Fruit fly (Drosophila melanogaster) whole organism: ENCODE data around the gene CG4069.

ENCODE experiments used
- CG8478 ChIP-seq: fragments of >200 bp; optimal IDR thresholded peaks from 2 replicates; lab custom pipeline; 2018; ENCODE audit warnings: inconsistent platforms
- Dll ChIP-seq: fragments of >200 bp; optimal IDR thresholded peaks from 2 replicates; lab custom pipeline; 2017
- EcR ChIP-seq, 2 experiments: fragments of >200 bp; optimal IDR thresholded peaks; 2 replicates each; lab custom pipeline; 2017; ENCODE audit warnings: missing biosample characterization in 2 of 2, missing genetic modification characterization in 2 of 2, missing genetic modification reagents in 2 of 2
- pan ChIP-seq: fragments of >200 bp; optimal IDR thresholded peaks from 2 replicates; lab custom pipeline; 2017
- psq ChIP-seq: fragments of >200 bp; optimal IDR thresholded peaks from 2 replicates; lab custom pipeline; 2017
- usp ChIP-seq: fragments of >200 bp; optimal IDR thresholded peaks from 2 replicates; lab custom pipeline; 2017; ENCODE audit warnings: missing biosample characterization, missing genetic modification characterization, mixed read lengths

The CG4069 gene

DNA sequence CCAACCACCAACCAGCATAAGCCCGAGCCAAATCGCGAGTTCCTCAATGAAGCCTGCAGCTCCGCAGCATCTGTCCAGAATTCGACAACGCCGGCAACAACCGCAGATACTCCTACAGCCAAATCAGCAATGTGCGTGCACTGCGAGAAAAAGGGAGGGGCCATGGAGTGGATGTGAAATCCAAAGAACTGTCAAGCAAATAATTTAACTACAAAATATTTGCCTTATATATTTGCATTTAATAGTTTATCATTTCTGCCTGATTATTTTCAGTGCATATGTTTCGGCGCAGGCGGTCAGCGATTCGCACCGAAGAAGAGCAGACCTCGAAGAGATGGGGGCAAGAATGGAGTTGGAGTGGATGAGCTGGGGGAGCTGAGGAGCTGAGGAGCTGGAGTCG lies 14.6 kb upstream of the CG4069 start:
- no peak for TF ChIP-seq EcR (GFP tag; optimal IDR thresholded peaks at IDR 0.05; lab: Kevin White, UChicago)
- no peak for TF ChIP-seq Dll (lab: Kevin White, UChicago)
- TF ChIP-seq psq (lab: Kevin White, UChicago) = no peak
- no peak for TF ChIP-seq pan (lab: Kevin White, UChicago)
- TF ChIP-seq CG8478 = no peak
- no peak for TF ChIP-seq usp (GFP tag; lab: Kevin White, UChicago)

DNA sequence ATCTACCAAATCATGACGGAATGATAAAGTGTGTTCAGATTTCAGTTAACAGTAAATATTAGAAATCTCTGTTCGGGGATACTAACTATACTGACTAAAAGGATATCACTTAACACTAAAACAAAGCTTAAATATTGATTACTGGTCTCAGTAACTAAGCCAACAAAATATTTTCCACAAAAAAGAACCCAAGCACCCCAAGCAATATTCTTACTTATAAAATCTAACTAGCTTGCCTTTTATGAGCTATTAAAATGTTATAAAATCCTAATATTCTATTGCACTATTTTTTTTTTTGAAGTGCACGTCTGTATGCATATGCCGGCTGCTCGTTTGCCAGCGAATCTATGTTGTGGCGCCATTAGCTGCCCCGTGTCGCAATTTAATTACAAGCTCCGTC lies 12.4 kb upstream of the CG4069 start:
- no peak for TF ChIP-seq CG8478
- no peak for TF ChIP-seq pan (lab: Kevin White, UChicago)
- no peak for TF ChIP-seq psq (lab: Kevin White, UChicago)
- TF ChIP-seq Dll (lab: Kevin White, UChicago) = no peak
- TF ChIP-seq EcR (GFP tag; optimal IDR thresholded peaks at IDR 0.05; lab: Kevin White, UChicago) = no peak
- no peak for TF ChIP-seq usp (GFP tag; lab: Kevin White, UChicago)

DNA sequence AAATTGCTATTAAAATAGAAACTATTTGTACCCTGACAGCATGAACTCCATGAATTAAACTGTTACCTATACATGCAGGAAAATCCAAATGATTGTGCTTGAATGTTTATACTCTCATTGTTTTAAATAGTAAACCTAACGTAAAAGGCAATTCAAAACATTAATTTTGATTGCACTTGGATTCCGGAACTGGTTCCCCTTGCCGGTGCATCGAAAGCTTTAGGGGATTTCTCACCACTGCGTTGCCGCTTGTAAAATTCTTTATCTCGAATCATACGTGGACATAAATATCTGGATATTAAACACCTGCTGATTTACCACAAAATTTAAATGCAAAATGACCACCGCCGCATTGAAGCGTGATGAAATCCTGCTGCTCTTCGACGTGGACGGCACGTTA lies 2.8 kb downstream of the CG4069 start, which contains the start of gene Pmm2:
TSS of gene Pmm2 (plus strand) at position 273 of the 400 bp plus-strand sequence.
- TF ChIP-seq psq (lab: Kevin White, UChicago) (no peak), usp (GFP tag; lab: Kevin White, UChicago) (no peak), EcR (GFP tag; optimal IDR thresholded peaks at IDR 0.05; lab: Kevin White, UChicago) (no peak), Dll (lab: Kevin White, UChicago) (no peak), pan (lab: Kevin White, UChicago) (no peak), CG8478 (no peak)

DNA sequence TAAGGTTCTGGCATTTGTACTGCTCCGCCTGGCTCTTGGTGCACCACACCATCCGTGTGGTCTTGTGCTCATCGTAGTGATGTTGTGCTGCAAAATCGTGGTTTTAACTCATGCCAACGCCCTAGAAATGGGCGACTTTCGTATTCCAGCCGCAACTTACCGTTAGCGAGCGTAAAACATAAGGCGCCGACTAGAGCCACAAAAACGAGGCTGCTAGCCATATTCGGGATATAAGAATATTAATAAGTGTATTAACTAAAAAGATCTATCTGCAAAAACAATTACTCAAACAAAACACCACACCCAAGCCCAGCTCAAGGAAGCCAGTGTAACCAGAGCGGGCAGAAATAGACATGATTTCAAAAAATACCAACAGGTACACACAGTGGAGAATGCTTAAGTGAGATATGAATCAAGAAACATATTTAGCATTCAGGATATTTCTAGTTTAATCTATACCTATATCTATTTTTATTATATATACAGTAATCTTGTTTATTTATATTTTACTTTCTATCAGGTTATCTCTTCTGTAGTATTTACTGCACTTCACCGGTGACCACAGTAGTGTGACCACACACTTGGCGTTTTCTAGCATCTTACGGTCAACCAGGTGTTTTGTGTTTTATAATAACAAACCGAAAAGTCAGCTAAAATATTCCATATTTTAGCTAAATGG lies 3.6 kb downstream of the CG4069 start, which contains the start of the genes Tsf2 and CG34242:
TSS of gene Tsf2 (minus strand) at position 333 of the 679 bp plus-strand sequence.
TSS of gene CG34242 (plus strand) at position 605 of the 679 bp plus-strand sequence.
- no peak for TF ChIP-seq pan (lab: Kevin White, UChicago)
- no peak for TF ChIP-seq EcR (GFP tag; optimal IDR thresholded peaks at IDR 0.05; lab: Kevin White, UChicago)

DNA sequence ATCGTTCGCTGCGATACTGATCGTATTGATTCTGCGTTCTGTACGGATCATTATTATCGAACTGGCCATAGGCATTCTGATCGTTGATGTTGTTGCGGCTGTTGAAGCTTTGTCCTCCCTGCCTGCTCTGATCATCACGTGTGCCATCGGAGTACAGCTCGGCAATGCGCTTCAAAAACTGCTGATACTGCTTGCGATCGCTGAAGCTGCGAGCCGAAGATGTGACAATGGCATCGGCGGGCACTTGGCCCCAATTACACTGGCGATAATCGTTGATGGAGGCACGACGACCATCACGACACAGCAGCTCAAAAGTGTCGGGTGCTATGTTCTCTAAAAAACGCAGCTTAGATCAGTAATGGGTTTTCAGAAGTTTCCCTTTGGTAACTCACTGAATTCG lies 4.9 kb downstream of the CG4069 start:
- TF ChIP-seq CG8478 (no peak), usp (GFP tag; lab: Kevin White, UChicago) (no peak), EcR (GFP tag; optimal IDR thresholded peaks at IDR 0.05; lab: Kevin White, UChicago) (no peak), pan (lab: Kevin White, UChicago) (no peak), psq (lab: Kevin White, UChicago) (no peak), Dll (lab: Kevin White, UChicago) (no peak)

DNA sequence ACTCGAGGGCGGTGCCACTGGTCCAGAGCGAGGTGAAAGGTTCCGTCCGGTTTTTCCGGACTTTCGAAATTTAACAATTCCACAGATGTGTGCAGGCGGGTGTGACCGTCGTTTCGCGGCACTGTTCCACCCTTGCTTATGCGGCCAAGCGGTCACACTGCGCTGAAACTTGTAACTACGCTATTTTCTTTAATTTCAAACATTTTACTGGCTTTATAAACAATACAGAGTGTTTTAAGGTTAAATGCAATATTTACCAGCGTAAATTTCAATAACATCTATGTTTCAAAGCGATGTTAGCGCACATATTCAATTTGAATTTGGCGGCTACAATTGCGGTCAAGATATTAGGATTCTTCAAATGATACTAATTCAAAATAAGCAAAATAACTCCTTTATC lies 7.1 kb downstream of the CG4069 start, which contains the start of gene nst:
TSS of gene nst (minus strand) at position 128 of the 400 bp plus-strand sequence.
- TF ChIP-seq Dll (lab: Kevin White, UChicago) (no peak), CG8478 (no peak), EcR (GFP tag; optimal IDR thresholded peaks at IDR 0.05; lab: Kevin White, UChicago) (no peak), pan (lab: Kevin White, UChicago) (no peak), psq (lab: Kevin White, UChicago) (no peak), usp (GFP tag; lab: Kevin White, UChicago) (no peak)

DNA sequence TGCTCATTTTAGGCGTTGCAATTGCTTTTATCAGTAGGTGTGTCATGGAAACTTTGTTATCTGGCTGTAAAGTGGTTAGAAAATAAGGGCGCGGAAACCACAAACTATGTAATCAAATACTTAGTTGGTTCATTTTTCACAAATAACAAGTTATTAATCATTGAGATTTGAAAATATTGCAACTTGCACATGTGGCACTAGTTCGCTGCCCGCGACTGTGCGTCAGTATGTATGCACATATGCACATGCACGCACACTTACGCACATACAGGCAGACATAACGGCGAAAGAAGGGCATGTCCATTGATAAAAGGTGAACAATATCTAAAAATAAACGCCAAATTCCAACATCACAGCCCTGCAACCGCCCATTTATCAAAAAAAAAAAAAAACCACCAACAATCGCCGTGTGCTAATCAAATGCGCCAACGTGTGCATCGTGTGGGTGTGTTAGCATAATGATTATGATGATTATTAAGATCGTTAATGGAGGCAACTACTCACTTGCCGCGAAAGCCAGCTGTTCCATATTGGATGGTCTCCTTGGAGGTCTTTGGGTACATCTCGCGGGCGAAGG lies 7.6 kb downstream of the CG4069 start:
- TF ChIP-seq CG8478 (no peak), psq (lab: Kevin White, UChicago) (no peak), EcR (GFP tag; optimal IDR thresholded peaks at IDR 0.05; lab: Kevin White, UChicago) (no peak), usp (GFP tag; lab: Kevin White, UChicago) (no peak), pan (lab: Kevin White, UChicago) (no peak), Dll (lab: Kevin White, UChicago) (no peak)

DNA sequence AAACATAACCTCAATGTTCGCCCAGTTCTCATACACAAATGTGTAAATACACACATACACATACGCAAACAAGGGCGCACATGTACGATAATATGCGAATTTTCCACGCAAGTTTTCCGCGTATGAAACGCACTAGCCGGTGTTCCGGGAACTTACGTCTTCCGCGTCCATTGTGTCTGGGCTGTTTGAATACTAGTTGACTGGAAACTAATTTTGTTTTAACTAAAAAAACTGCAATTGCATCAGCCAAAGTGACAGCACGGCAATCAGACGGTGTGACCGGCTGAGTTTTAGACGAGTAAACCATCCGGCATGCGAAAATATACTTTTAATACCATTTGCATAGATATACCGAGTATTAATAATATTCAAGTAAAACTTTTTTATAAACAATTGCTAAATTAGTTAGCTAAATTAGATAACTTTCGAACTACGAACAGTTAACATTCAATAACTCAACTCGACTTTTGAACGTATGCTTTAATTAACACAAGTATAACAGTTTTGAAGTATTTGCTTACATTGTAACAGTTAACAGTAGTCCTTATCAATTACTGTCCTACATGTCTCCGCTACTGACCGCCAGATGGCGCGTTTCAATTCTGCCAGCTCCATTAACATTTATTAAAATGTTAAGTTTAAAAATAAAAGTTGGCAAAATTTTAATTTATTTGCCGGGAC lies 10.5 kb downstream of the CG4069 start, which contains the start of gene eIF2beta:
TSS of gene eIF2beta (minus strand) at position 299 of the 681 bp plus-strand sequence.
- TF ChIP-seq CG8478 (no peak), pan (lab: Kevin White, UChicago) (no peak), psq (lab: Kevin White, UChicago) (no peak), EcR (GFP tag; optimal IDR thresholded peaks at IDR 0.05; lab: Kevin White, UChicago) (no peak), Dll (lab: Kevin White, UChicago) (no peak), usp (GFP tag; lab: Kevin White, UChicago) (no peak)

DNA sequence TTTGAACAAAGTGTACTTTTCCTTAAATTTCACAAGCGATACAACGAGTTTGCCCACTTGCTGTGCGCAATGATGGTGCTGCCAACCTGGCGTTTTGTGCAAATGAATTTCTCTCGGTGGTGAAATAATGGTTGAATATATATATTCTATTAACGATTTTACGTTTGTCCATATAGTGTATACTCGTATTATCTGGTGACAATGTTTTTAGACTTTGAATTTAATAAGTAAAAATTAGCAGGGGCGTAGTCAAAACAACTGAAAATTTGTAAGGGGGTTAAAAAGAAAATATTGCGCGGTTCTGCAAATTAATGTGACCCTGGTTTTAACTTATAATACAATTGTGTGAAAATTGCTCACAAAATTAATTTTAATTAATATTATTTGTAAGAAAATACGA lies 13.2 kb downstream of the CG4069 start, which contains the start of the genes ver and Gcn5:
TSS of gene ver (plus strand) at position 47 of the 400 bp plus-strand sequence.
TSS of gene Gcn5 (minus strand) at position 74 of the 400 bp plus-strand sequence.
- TF ChIP-seq usp (GFP tag; lab: Kevin White, UChicago) (no peak), pan (lab: Kevin White, UChicago) (no peak), EcR (GFP tag; optimal IDR thresholded peaks at IDR 0.05; lab: Kevin White, UChicago) (no peak), Dll (lab: Kevin White, UChicago) (no peak), psq (lab: Kevin White, UChicago) (no peak), CG8478 (no peak)

DNA sequence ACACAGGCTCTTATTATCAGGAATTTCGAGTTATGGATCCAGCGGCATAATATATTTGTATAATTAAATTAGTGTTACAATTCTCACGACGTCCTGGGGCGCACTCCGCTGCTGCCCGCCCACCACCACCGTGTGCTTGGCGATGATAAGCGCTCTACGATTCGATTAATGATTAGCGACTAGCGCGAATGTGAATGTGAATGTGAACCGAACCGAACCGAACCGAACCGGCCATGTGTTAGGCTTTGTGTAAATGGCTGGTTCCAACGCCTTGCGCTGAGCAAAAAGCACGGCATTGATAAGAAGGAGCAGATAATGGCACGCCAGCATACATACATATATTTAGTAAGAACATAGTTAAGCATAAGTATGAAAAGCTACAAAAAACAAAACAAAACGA lies 17.8 kb downstream of the CG4069 start:
- TF ChIP-seq Dll (lab: Kevin White, UChicago) (no peak), psq (lab: Kevin White, UChicago) (no peak), EcR (GFP tag; optimal IDR thresholded peaks at IDR 0.05; lab: Kevin White, UChicago) (no peak), CG8478 (no peak), usp (GFP tag; lab: Kevin White, UChicago) (no peak), pan (lab: Kevin White, UChicago) (no peak)
